Worm (Caenorhabditis elegans) whole organism, L4 larva: ENCODE data around the gene fbxb-99.

Source experiments
- F26F4.8 ChIP-seq: fragments of 200-800 bp; sonication (Bioruptor generic); conservative IDR thresholded peaks from 2 replicates; pipeline ENCODE4 v1.3.6; 2022; ENCODE audit warnings: missing genetic modification characterization, missing compliant biosample characterization
- F44E2.7 ChIP-seq: fragments of 200-800 bp; sonication (Bioruptor generic); IDR thresholded peaks from 2 replicates; pipeline ENCODE4 v2.1.2; 2022; ENCODE audit warnings: missing genetic modification characterization, missing compliant biosample characterization
- F49E8.2 ChIP-seq: sonication (generic microtip); optimal IDR thresholded peaks from 2 replicates; lab custom pipeline; 2016; ENCODE audit warnings: missing compliant biosample characterization, mild to moderate bottlenecking, missing genetic modification characterization, borderline replicate concordance
- ama-1 ChIP-seq: fragments of 150-350 bp; optimal IDR thresholded peaks from 2 replicates; lab custom pipeline; 2014; ENCODE audit warnings: inconsistent platforms, mixed read lengths
- egl-27 ChIP-seq: sonication (generic microtip); optimal IDR thresholded peaks from 3 replicates; lab custom pipeline; 2017; ENCODE audit warnings: missing biosample characterization, missing genetic modification reagents, missing genetic modification characterization
- lin-15B ChIP-seq: fragments of 150-350 bp; sonication (generic microtip); optimal IDR thresholded peaks from 3 replicates; lab custom pipeline; 2014; ENCODE audit warnings: missing biosample characterization, missing genetic modification characterization
- unc-130 ChIP-seq: sonication (generic microtip); optimal IDR thresholded peaks from 2 replicates; lab custom pipeline; 2016; ENCODE audit warnings: missing genetic modification reagents, missing genetic modification characterization, missing compliant biosample characterization

DNA sequence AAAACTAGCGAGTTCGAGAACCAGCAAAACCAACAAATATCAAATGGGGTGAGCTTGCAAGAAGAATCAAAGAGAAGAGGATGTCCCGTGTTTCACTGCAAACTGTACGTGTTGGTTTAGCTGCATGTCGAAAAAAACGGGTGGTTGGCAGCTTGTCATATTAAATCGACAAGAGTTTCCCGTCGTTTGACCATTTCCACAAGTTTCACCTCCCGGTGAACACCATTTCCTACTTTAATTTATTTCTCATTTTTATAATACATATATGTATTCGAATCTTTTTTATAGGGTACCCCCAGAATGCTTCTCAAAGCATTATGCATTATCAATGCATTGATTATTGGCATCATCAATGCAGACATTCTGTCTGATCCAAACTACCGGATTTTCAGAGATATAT, 2.1 kb upstream of the fbxb-99 start, which contains the start of gene Y8A9A.2:
- no peak for TF ChIP-seq ama-1 (lab: Kevin White, UChicago)
- no peak for TF ChIP-seq F49E8.2 (tag; lab: Kevin White, UChicago)
- no peak for TF ChIP-seq egl-27
- no peak for TF ChIP-seq F44E2.7 (GFP tag; lab: Robert Waterston, UW)
- TF ChIP-seq F26F4.8 (GFP tag; lab: Robert Waterston, UW), result no peak
- no peak for TF ChIP-seq unc-130
- TF ChIP-seq lin-15B (tag; lab: Kevin White, UChicago), result no peak
